Worm (Caenorhabditis elegans): ENCODE data around the gene idpp-11.

DNA sequence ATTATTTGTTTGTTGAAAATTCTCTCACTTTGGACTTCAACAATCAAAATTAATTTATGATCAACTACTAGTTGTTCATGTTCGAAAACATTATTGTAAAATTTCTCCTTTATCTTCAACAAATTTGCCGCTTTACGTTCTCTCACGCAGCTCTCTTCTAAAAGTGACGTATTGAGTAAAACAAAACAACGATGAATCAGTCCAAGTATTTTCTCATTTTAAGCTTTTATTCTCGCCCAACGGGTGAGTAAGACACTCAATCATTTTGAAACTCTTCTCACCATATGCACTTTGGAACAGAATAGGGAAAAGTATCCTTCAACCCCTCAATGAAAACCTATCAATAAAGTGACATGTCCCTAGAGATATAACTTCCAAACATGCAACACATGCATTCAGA, 31.0 kb downstream of the idpp-11 start:
- TF ChIP-seq ref-1 (GFP tag; conservative IDR thresholded peaks at IDR 0.05) (no peak), ztf-29 (GFP tag; IDR thresholded peaks at IDR 0.05) (no peak), cog-1 (tag; optimal IDR thresholded peaks at IDR 0.05) (no peak), klf-2 (GFP tag; conservative IDR thresholded peaks at IDR 0.05) (no peak)

Measured in whole organism, midembryonic.